Fruit fly (Drosophila melanogaster) Kc167 (cell line): ENCODE results near the gene Sur.

Source experiments
- Myc ChIP-seq: fragments of >200 bp; optimal IDR thresholded peaks from 2 replicates; lab custom pipeline; 2017; ENCODE audit warnings: missing external identifiers
- Sin3A ChIP-seq: fragments of >200 bp; optimal IDR thresholded peaks from 2 replicates; lab custom pipeline; 2018; ENCODE audit warnings: missing external identifiers
- h ChIP-seq: fragments of >200 bp; optimal IDR thresholded peaks from 3 replicates; lab custom pipeline; 2018; ENCODE audit warnings: missing external identifiers
- insv ChIP-seq: fragments of >200 bp; optimal IDR thresholded peaks from 3 replicates; lab custom pipeline; 2018; ENCODE audit warnings: missing external identifiers
- psq ChIP-seq: fragments of >200 bp; optimal IDR thresholded peaks from 2 replicates; lab custom pipeline; 2017; ENCODE audit warnings: missing external identifiers
- ttk ChIP-seq: sonication (Bioruptor generic); optimal IDR thresholded peaks from 2 replicates; lab custom pipeline; 2017; ENCODE audit warnings: missing external identifiers

Gene Sur

dm6 chr2L:10203933-10204509, 5.1 kb upstream of the Sur start, which contains the start of gene CG34159:
CG34159 (minus strand) TSS chr2L:10204317.
- no peak for TF ChIP-seq Sin3A (lab: Kevin White, UChicago)

DNA sequence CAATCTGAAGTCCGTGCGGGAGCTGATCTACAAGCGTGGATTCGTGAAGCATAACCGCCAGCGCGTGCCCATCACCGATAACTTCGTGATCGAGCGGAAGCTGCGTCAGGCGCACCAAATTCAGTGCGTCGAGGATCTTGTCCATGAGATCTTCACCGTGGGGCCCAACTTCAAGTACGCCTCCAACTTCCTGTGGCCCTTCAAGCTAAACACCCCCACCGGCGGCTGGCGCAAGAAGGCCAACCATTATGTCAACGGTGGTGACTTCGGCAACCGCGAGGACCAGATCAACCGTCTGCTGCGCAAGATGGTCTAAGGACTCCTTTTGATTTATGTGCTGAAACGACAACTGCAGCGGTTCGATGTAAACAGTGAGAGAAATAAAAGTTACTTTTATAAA, 2.8 kb upstream of the Sur start:
- TF ChIP-seq Myc (no peak), psq (lab: Kevin White, UChicago) (no peak), ttk (lab: Kevin White, UChicago) (no peak), Sin3A (lab: Kevin White, UChicago) (no peak), h (lab: Kevin White, UChicago) (no peak), insv (lab: Kevin White, UChicago) (no peak)

DNA sequence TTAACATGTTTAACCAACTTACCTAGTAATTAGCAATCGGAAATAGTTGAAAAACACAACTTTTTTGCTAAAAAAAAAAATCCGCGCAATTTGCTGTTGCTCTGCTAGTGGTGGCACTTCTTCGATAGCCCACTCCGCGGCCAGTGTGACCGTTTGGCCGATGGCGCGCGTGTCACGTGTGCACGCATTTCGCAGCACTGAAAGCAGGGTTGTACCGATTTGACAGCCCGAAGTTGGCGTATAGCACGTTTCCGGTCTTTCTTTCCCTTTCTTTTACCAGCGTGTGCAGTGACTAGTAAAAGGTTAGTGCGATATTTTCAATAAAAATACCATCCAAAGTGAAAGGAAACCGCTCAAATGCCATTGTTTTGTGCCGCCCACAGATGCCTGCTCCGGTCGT, 1.9 kb upstream of the Sur start, which contains the start of the genes Ripalpha and RpL7:
TSS of gene Ripalpha (minus strand) at position 128 of the 400 bp plus-strand sequence.
TSS of gene RpL7 (plus strand) at position 158 of the 400 bp plus-strand sequence.
- no peak for TF ChIP-seq ttk (lab: Kevin White, UChicago)
- TF ChIP-seq psq (lab: Kevin White, UChicago): no peak
- no peak for TF ChIP-seq Sin3A (lab: Kevin White, UChicago)
- TF ChIP-seq insv (lab: Kevin White, UChicago): no peak
- TF ChIP-seq h (lab: Kevin White, UChicago): no peak
- no peak for TF ChIP-seq Myc

DNA sequence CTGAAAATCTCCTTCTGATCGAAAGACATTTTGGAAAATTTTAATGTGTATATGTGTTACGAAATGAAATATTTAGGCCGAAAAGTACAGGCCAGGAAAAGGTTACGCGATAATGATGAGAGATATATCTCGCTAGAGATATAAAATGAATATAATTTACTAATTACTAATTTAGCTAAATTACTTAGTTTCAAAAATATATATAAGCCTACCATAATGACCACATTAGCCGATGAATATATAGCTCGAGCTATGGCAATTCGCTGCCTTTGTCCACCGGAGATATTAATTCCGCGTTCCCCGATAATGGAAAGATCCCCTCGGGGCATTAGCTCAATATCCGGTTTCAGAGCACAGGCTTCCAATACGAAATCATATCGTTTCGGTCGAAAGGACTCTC, 7.5 kb downstream of the Sur start, which contains the start of gene Fum4:
TSS of gene Fum4 (minus strand) at position 101 of the 400 bp plus-strand sequence.
- no peak for TF ChIP-seq Myc
- no peak for TF ChIP-seq ttk (lab: Kevin White, UChicago)
- TF ChIP-seq insv (lab: Kevin White, UChicago): no peak
- no peak for TF ChIP-seq h (lab: Kevin White, UChicago)
- TF ChIP-seq psq (lab: Kevin White, UChicago): no peak

- no peak for TF ChIP-seq insv (lab: Kevin White, UChicago)
- no peak for TF ChIP-seq psq (lab: Kevin White, UChicago)
- no peak for TF ChIP-seq h (lab: Kevin White, UChicago)
- no peak for TF ChIP-seq Myc
- TF ChIP-seq Sin3A (lab: Kevin White, UChicago): no peak
- no peak for TF ChIP-seq ttk (lab: Kevin White, UChicago)
Measured at dm6 chr2L:10180182-10180779, 18.6 kb downstream of the Sur start, which contains the start of gene CG44153. CG44153 (minus strand) TSS chr2L:10180256.

DNA sequence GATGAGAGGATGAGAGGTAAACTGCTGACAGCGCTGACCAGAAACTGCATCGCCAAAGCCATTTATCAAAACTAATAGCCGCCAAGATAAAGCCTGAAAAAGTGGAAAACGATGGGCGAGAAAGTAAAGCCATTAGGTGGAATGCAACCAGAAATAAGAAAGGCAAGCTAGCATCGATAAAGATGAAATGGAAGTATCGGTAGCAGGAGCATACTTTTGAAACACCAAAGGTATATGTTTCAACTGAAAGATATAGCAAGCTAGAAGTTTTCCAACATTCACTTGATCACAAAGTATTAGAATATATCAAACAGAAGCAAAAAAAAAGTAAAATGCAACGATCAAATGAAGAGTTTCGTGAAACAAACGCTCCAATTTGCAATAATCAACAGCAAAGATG, 26.5 kb downstream of the Sur start, which contains the start of gene CG13137:
TSS of gene CG13137 (plus strand) at position 301 of the 400 bp plus-strand sequence.
- TF ChIP-seq Sin3A (lab: Kevin White, UChicago) (no peak), ttk (lab: Kevin White, UChicago) (no peak), insv (lab: Kevin White, UChicago) (no peak), psq (lab: Kevin White, UChicago) (no peak), Myc (no peak), h (lab: Kevin White, UChicago) (no peak)

- no peak for TF ChIP-seq Myc
- no peak for TF ChIP-seq h (lab: Kevin White, UChicago)
- TF ChIP-seq psq (lab: Kevin White, UChicago): no peak
- TF ChIP-seq Sin3A (lab: Kevin White, UChicago): no peak
- no peak for TF ChIP-seq ttk (lab: Kevin White, UChicago)
- no peak for TF ChIP-seq insv (lab: Kevin White, UChicago)
Measured at dm6 chr2L:10154395-10154794, 44.5 kb downstream of the Sur start.

DNA sequence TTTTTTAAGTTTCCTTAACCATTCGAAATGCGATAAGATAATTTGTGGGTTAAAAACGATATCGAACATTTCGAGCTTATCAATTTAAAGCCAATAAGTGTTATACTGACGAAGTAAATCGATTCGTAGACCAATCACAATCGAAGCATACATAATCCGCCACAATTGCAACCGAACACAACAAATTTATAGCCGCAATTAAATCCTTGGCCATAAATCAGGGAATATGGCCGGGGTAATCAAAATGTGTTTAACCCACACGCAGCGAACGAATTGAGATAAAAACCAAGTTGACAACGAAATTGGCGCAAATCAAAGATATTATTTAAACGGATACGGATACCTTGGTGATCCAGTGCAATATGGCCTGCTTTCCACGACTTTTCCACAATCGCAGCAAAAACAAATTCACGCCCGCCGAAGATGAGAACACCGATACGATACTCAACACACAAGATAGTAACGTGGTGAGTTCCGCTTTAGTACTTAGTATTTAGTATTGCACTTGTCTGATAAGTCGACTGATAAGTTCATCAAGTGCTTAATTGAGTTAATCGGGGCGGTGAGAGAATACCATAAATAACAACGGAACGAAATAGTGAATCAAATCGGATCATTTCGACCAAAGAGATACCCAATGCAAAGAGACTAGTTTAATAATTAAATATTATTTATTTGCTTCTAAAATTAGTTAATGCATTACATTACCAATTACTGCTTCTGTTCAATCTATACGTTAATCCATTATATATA, 52.0 kb downstream of the Sur start:
- no peak for TF ChIP-seq h (lab: Kevin White, UChicago)
- no peak for TF ChIP-seq Myc
- TF ChIP-seq psq (lab: Kevin White, UChicago): no peak
- no peak for TF ChIP-seq insv (lab: Kevin White, UChicago)
- TF ChIP-seq ttk (lab: Kevin White, UChicago): no peak
- TF ChIP-seq Sin3A (lab: Kevin White, UChicago): no peak

DNA sequence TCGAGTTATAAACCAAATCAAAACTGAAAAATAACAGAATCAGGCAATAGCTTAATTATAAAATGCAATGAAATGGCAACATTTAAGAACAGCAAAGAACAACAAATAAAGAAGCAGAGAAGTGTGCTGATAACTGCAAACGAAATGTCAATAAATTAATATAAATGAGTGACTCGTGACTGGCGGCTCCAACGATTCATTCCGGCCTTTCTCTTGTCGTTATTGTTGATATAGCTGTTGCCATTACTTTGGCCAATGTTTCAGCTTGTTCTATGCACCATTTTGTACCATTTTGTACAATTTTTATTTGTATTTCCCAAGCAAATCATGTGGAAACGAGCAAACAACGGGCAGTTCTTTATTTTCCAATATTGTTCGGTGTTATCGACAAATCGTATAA, 53.3 kb downstream of the Sur start:
- TF ChIP-seq psq (lab: Kevin White, UChicago): no peak

DNA sequence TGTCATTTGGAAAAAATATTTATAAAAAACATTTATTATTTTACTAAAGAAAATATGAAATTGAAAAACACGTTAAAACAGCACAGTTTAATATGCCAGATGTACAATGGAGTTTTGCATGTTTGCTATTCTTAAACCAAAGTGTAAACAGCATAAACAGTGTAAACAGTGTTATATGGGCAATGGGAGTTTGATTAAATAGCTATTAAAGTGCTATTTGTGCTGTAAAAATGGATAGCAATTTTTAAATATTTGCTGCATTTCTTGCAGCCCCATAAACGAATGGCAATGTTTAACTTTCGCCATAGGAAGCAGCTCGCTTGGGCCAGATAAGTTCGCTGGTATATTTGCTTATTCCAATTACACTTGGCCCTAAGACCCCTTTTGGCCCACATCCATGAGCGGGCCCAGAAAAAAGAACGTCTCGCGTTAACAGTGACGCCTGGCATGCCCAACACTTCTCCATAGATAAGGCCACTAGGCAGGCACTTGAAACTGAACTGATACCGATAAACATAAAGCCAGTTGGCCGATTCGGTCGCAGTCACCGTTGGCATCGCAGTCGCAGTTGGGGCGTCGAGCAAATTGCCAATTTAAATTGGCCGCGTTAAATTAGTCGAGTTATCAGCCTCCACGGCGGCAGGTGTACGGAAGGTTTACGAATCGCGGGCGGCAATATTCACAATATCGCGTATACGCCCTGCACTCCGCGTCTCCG, 54.5 kb downstream of the Sur start, which contains the start of gene CG4839:
TSS of gene CG4839 (plus strand) at position 541 of the 718 bp plus-strand sequence.
- TF ChIP-seq ttk (lab: Kevin White, UChicago) (no peak), h (lab: Kevin White, UChicago) (no peak), Myc (no peak), psq (lab: Kevin White, UChicago) (no peak), insv (lab: Kevin White, UChicago) (no peak), Sin3A (lab: Kevin White, UChicago) (no peak)

DNA sequence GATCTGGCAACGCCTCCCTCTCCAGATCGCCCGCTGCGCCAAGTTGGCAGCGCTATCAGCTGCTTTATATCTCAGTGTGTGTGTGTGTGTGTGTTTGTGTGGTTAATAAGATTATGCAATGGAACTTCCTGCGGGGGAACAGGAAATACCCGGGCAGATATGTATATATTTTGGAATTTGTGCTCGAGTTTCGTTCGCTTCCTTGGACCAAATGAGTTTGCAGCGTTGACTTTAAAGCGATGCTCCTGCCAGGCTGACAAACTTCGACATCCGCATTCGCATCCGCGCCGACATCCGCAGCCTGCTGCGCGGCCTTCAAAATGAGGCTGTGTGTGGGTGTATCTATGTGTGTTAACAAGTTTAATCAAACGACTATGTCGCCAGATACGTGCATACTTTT, 55.6 kb downstream of the Sur start:
- no peak for TF ChIP-seq Sin3A (lab: Kevin White, UChicago)
- TF ChIP-seq insv (lab: Kevin White, UChicago): no peak
- no peak for TF ChIP-seq Myc
- no peak for TF ChIP-seq ttk (lab: Kevin White, UChicago)
- TF ChIP-seq h (lab: Kevin White, UChicago): no peak
- TF ChIP-seq psq (lab: Kevin White, UChicago): no peak
